Worm (Caenorhabditis elegans) whole organism, L4 larva: Measurements from ENCODE around the gene clr-1.

ENCODE experiments used
- F10B5.3 ChIP-seq: sonication (generic microtip); optimal IDR thresholded peaks from 2 replicates; lab custom pipeline; 2016; ENCODE audit warnings: mild to moderate bottlenecking, missing genetic modification characterization, missing compliant biosample characterization
- F49E8.2 ChIP-seq: sonication (generic microtip); optimal IDR thresholded peaks from 2 replicates; lab custom pipeline; 2016; ENCODE audit warnings: missing compliant biosample characterization, mild to moderate bottlenecking, missing genetic modification characterization, borderline replicate concordance
- R02D3.7 ChIP-seq: fragments of 150-350 bp; sonication (generic microtip); optimal IDR thresholded peaks from 3 replicates; lab custom pipeline; 2014; ENCODE audit warnings: missing biosample characterization, missing genetic modification characterization
- T20F7.1 ChIP-seq: fragments of 200-800 bp; sonication (Bioruptor generic); optimal IDR thresholded peaks from 2 replicates; lab custom pipeline; 2018; ENCODE audit warnings: mild to moderate bottlenecking, missing genetic modification characterization, missing compliant biosample characterization
- T26A8.4 ChIP-seq: fragments of 200-800 bp; sonication (Bioruptor generic); IDR thresholded peaks from 2 replicates; pipeline ENCODE4 v1.3.6; 2022; ENCODE audit warnings: missing genetic modification characterization, missing compliant biosample characterization
- Y48G9A.11 ChIP-seq: fragments of 200-800 bp; sonication (Bioruptor generic); IDR thresholded peaks from 2 replicates; pipeline ENCODE4 v1.3.6; 2022; ENCODE audit warnings: missing genetic modification reagents, missing genetic modification characterization, missing compliant biosample characterization
- aha-1 ChIP-seq: fragments of 150-350 bp; peaks from one replicate; lab custom pipeline; 2014; ENCODE audit warnings: missing biosample characterization, missing genetic modification characterization
- ceh-32 ChIP-seq: sonication (generic microtip); optimal IDR thresholded peaks from 2 replicates; lab custom pipeline; 2016; ENCODE audit warnings: mild to moderate bottlenecking, missing genetic modification characterization, missing compliant biosample characterization; ENCODE audit not compliant: poor library complexity
- ctbp-1 ChIP-seq: fragments of 200-800 bp; sonication (Bioruptor generic); IDR thresholded peaks from 2 replicates; pipeline ENCODE4 v1.3.6; 2022; ENCODE audit warnings: missing genetic modification reagents, missing genetic modification characterization, missing compliant biosample characterization
- daf-12 ChIP-seq: fragments of 150-350 bp; optimal IDR thresholded peaks from 2 replicates; lab custom pipeline; 2014; ENCODE audit warnings: missing biosample characterization, missing genetic modification reagents, missing genetic modification characterization
- daf-16 ChIP-seq, 3 experiments: sonication (generic microtip); optimal IDR thresholded peaks; 2 replicates each; lab custom pipeline; 2016 to 2017; ENCODE audit warnings: missing genetic modification characterization in 3 of 3, missing genetic modification reagents in 3 of 3, mild to moderate bottlenecking in 2 of 3, missing compliant biosample characterization in 2 of 3, missing biosample characterization in 1 of 3, moderate library complexity in 1 of 3
- dve-1 ChIP-seq: sonication (generic microtip); optimal IDR thresholded peaks from 2 replicates; lab custom pipeline; 2017; ENCODE audit warnings: antibody characterized with exemption, mild to moderate bottlenecking, missing genetic modification characterization, missing compliant biosample characterization; ENCODE audit not compliant: insufficient read depth
- hif-1 ChIP-seq, 2 experiments: sonication (generic microtip); optimal IDR thresholded peaks; 2 replicates each; lab custom pipeline; 2016 to 2017; ENCODE audit warnings: missing compliant biosample characterization in 2 of 2, missing genetic modification characterization in 2 of 2, missing genetic modification reagents in 2 of 2, missing genotype in 2 of 2, mild to moderate bottlenecking in 1 of 2
- hlh-11 ChIP-seq: fragments of 200-800 bp; sonication (Bioruptor generic); optimal IDR thresholded peaks from 2 replicates; lab custom pipeline; 2018; ENCODE audit warnings: mild to moderate bottlenecking, missing genetic modification characterization, missing compliant biosample characterization
- hlh-30 ChIP-seq: sonication (generic microtip); optimal IDR thresholded peaks from 2 replicates; lab custom pipeline; 2017; ENCODE audit warnings: antibody characterized with exemption, mild to moderate bottlenecking, missing genetic modification characterization, missing compliant biosample characterization; ENCODE audit not compliant: insufficient read depth
- hmg-1.1 ChIP-seq: fragments of 200-800 bp; sonication (Bioruptor generic); IDR thresholded peaks from 2 replicates; pipeline ENCODE4 v1.3.6; 2022; ENCODE audit warnings: missing genetic modification reagents, missing genetic modification characterization, missing compliant biosample characterization
- lin-38 ChIP-seq: fragments of 200-800 bp; sonication (Bioruptor generic); IDR thresholded peaks from 2 replicates; pipeline ENCODE4 v1.3.6; 2022; ENCODE audit warnings: missing genetic modification reagents, missing genetic modification characterization, missing compliant biosample characterization
- lin-39 ChIP-seq: fragments of 150-350 bp; optimal IDR thresholded peaks from 2 replicates; lab custom pipeline; 2014; ENCODE audit warnings: missing biosample characterization, missing genetic modification reagents, missing genetic modification characterization
- lsy-2 ChIP-seq, 2 experiments: fragments of 150-350 bp in 1 of 2; sonication (generic microtip) in 1 of 2; optimal IDR thresholded peaks; 2 replicates each; lab custom pipeline; 2014 to 2017; ENCODE audit warnings: missing biosample characterization in 2 of 2, missing genetic modification characterization in 2 of 2
- mep-1 ChIP-seq: fragments of 150-350 bp; sonication (generic microtip); optimal IDR thresholded peaks from 3 replicates; lab custom pipeline; 2014; ENCODE audit warnings: missing biosample characterization, missing genetic modification characterization
- mes-2 ChIP-seq: sonication (generic microtip); optimal IDR thresholded peaks from 2 replicates; lab custom pipeline; 2016; ENCODE audit warnings: missing genotype, mild to moderate bottlenecking, missing genetic modification characterization, missing compliant biosample characterization; ENCODE audit not compliant: poor library complexity, severe bottlenecking
- nhr-10 ChIP-seq: fragments of 150-350 bp; optimal IDR thresholded peaks from 2 replicates; lab custom pipeline; 2014; ENCODE audit warnings: missing biosample characterization, missing genetic modification characterization
- nhr-102 ChIP-seq: sonication (generic microtip); optimal IDR thresholded peaks from 2 replicates; lab custom pipeline; 2016; ENCODE audit warnings: mild to moderate bottlenecking, missing genetic modification characterization, moderate library complexity, missing compliant biosample characterization
- nhr-11 ChIP-seq: fragments of 150-350 bp; optimal IDR thresholded peaks from 2 replicates; lab custom pipeline; 2014; ENCODE audit warnings: missing biosample characterization, missing genetic modification characterization
- nhr-237 ChIP-seq: sonication (generic microtip); optimal IDR thresholded peaks from 2 replicates; lab custom pipeline; 2017; ENCODE audit warnings: missing biosample characterization, missing genetic modification characterization
- nhr-28 ChIP-seq: fragments of 150-350 bp; optimal IDR thresholded peaks from 2 replicates; lab custom pipeline; 2014; ENCODE audit warnings: missing biosample characterization, missing genetic modification characterization
- nhr-42 ChIP-seq: fragments of 200-800 bp; sonication (Bioruptor generic); IDR thresholded peaks from 2 replicates; pipeline ENCODE4 v1.3.6; 2022; ENCODE audit warnings: missing genetic modification characterization, missing compliant biosample characterization
- pha-4 ChIP-seq, 2 experiments: fragments of 150-350 bp in 1 of 2; fragments of 200-800 bp in 1 of 2; sonication (Bioruptor generic) in 1 of 2; IDR thresholded peaks in 1 of 2; optimal IDR thresholded peaks in 1 of 2; 2 replicates each; pipeline versions ENCODE4 v1.3.6 to Lab custom; 2014 to 2022; ENCODE audit warnings: missing genetic modification characterization in 2 of 2, missing genetic modification reagents in 2 of 2, missing biosample characterization in 1 of 2, missing compliant biosample characterization in 1 of 2
- rbr-2 ChIP-seq: sonication (generic microtip); optimal IDR thresholded peaks from 2 replicates; lab custom pipeline; 2016; ENCODE audit warnings: missing genotype, missing genetic modification characterization, missing compliant biosample characterization
- spr-3 ChIP-seq: fragments of 200-800 bp; sonication (Bioruptor generic); optimal IDR thresholded peaks from 2 replicates; lab custom pipeline; 2018; ENCODE audit warnings: mild to moderate bottlenecking, missing genetic modification characterization, missing compliant biosample characterization
- unc-62 ChIP-seq, 3 experiments: fragments of 150-350 bp in 1 of 3; sonication (generic microtip); optimal IDR thresholded peaks in 2 of 3; peaks in 1 of 3; 1 replicate in 1 of 3; 2 replicates in 2 of 3; lab custom pipeline; 2014 to 2017; ENCODE audit warnings: missing biosample characterization in 3 of 3, missing genetic modification characterization in 3 of 3, missing genetic modification reagents in 3 of 3, missing genotype in 1 of 3
- zfp-2 ChIP-seq: sonication (generic microtip); optimal IDR thresholded peaks from 2 replicates; lab custom pipeline; 2016; ENCODE audit warnings: mild to moderate bottlenecking, missing genetic modification characterization, missing compliant biosample characterization

clr-1 gene

ce11 chrII:5459534-5459933 lies 6.6 kb upstream of the clr-1 start:
- TF ChIP-seq hlh-11 (tag; lab: Kevin White, UChicago) (peak; percentile 33), rbr-2 (tag; lab: Kevin White, UChicago) (no peak), T20F7.1 (GFP tag; lab: Kevin White, UChicago) (no peak), ctbp-1 (GFP tag; lab: Robert Waterston, UW) (no peak), hif-1 (tag; optimal IDR thresholded peaks at IDR 0.05; lab: Kevin White, UChicago) (no peak), nhr-102 (no peak), nhr-28 (tag; lab: Kevin White, UChicago) (peak; percentile 55), daf-12 (tag; lab: Kevin White, UChicago) (no peak), R02D3.7 (no peak), daf-16 (GFP tag; optimal IDR thresholded peaks at IDR 0.05; lab: Kevin White, UChicago) (no peak), daf-16 (tag; optimal IDR thresholded peaks at IDR 0.05; lab: Kevin White, UChicago) (no peak), F49E8.2 (no peak), ceh-32 (no peak), lin-39 (tag; lab: Kevin White, UChicago) (no peak), lin-38 (no peak)

- TF ChIP-seq mes-2 (peak; percentile 45), dve-1 (tag; lab: Kevin White, UChicago) (peak; percentile 38), unc-62 (GFP tag; optimal IDR thresholded peaks at IDR 0.05 in 1 of 2; lab: Kevin White, UChicago) (peak in 1 of 2 experiments; percentile 75), unc-62 (tag; optimal IDR thresholded peaks at IDR 0.05; lab: Kevin White, UChicago) (no peak), aha-1 (tag; lab: Kevin White, UChicago) (peak; percentile 6), pha-4 (GFP tag; IDR thresholded peaks at IDR 0.05; lab: Robert Waterston, UW) (no peak), pha-4 (tag; optimal IDR thresholded peaks at IDR 0.05; lab: Kevin White, UChicago) (peak; percentile 20), spr-3 (GFP tag; lab: Kevin White, UChicago) (no peak), hmg-1.1 (GFP tag; lab: Robert Waterston, UW) (peak; percentile 30; the same call in 1 of the 2 replicates), nhr-28 (tag; lab: Kevin White, UChicago) (peak; percentile 33), nhr-42 (GFP tag; lab: Robert Waterston, UW) (no peak), hlh-11 (tag; lab: Kevin White, UChicago) (peak; percentile 64), zfp-2 (tag; lab: Kevin White, UChicago) (no peak), nhr-10 (no peak), daf-16 (GFP tag; optimal IDR thresholded peaks at IDR 0.05; lab: Kevin White, UChicago) (no peak), daf-16 (tag; optimal IDR thresholded peaks at IDR 0.05; lab: Kevin White, UChicago) (peak; percentile 58), T26A8.4 (GFP tag; lab: Robert Waterston, UW) (no peak), F10B5.3 (no peak), nhr-237 (no peak), mep-1 (tag; lab: Kevin White, UChicago) (peak; percentile 29), hlh-30 (tag; lab: Kevin White, UChicago) (peak; percentile 14)
- TF ChIP-seq, all 104 proteins: peak for 11
Measured at ce11 chrII:5460911-5461310, 5.2 kb upstream of the clr-1 start.

- peak; percentile 13 for TF ChIP-seq mep-1 (tag; lab: Kevin White, UChicago)
- TF ChIP-seq hlh-30 (tag; lab: Kevin White, UChicago), result peak; percentile 10
- TF ChIP-seq nhr-11 (tag; lab: Kevin White, UChicago), result peak; percentile 21
- peak; percentile 40 for TF ChIP-seq hlh-11 (tag; lab: Kevin White, UChicago)
- TF ChIP-seq daf-16 (GFP tag; optimal IDR thresholded peaks at IDR 0.05; lab: Kevin White, UChicago), result no peak
- no peak for TF ChIP-seq daf-16 (tag; optimal IDR thresholded peaks at IDR 0.05; lab: Kevin White, UChicago)
- TF ChIP-seq unc-62 (GFP tag; optimal IDR thresholded peaks at IDR 0.05 in 1 of 2; lab: Kevin White, UChicago), result peak in 1 of 2 experiments; percentile 56
- no peak for TF ChIP-seq unc-62 (tag; optimal IDR thresholded peaks at IDR 0.05; lab: Kevin White, UChicago)
- TF ChIP-seq hmg-1.1 (GFP tag; lab: Robert Waterston, UW), result 0 out of 2 replicates have a peak, but pooled peaks have one; percentile 32
- peak in 1 of 2 experiments; percentile 10 for TF ChIP-seq lsy-2 (tag; optimal IDR thresholded peaks at IDR 0.05; lab: Kevin White, UChicago)
- peak; percentile 48 for TF ChIP-seq nhr-28 (tag; lab: Kevin White, UChicago)
- no peak for TF ChIP-seq Y48G9A.11
Measured at ce11 chrII:5463692-5464300, 2.4 kb upstream of the clr-1 start.
